Worm (Caenorhabditis elegans): ENCODE data around the gene C05C8.1.

The C05C8.1 gene

DNA sequence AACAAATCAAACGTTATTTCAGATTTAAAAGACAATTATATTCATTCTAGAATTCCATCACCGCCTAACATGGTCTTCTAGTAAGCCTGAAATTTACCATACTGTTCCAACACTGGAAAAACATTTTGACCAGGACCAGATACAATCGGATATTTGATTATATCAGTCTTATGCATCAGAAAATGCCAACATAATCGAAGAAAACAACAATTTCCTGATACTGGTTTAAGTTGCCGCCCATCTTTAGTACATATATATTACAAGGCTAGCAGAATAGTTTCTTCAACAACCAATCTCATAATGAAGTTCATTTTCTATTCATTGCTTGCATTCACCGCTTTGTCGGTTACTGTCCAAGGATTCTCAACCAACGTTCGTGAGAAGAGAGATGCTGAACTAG, 19.4 kb downstream of the C05C8.1 start, which contains the start of gene C13A2.12:
Gene C13A2.12, plus strand, starts transcription at position 301 of the 400 bp plus-strand sequence.
- TF ChIP-seq lin-13 (GFP tag; optimal IDR thresholded peaks at IDR 0.05), result no peak
- TF ChIP-seq spr-1 (tag; optimal IDR thresholded peaks at IDR 0.05), result no peak

DNA sequence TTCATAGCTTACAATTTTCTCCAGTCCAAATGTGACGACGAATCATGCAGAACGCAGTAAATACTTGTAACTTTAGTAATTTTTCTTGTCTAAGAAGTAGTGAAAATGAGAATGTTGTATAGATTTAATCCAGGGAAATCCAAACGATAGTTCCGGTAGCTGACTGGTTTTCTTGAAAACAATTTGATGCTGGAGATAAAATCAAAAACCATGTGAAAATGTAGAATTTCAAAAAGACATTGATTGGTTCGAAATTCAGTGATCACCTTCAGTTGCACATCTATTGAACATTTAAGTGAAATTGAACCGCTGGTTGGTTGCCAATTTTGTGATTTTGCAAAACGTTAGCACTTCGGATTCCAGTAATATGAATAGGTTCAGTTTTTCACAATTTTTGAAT, 24.5 kb downstream of the C05C8.1 start, which contains the start of gene C13A2.9:
Gene C13A2.9, minus strand, starts transcription at position 101 of the 400 bp plus-strand sequence.
- TF ChIP-seq hlh-11 (tag; optimal IDR thresholded peaks at IDR 0.05), result no peak
- no peak for TF ChIP-seq dmd-9 (GFP tag; IDR thresholded peaks at IDR 0.05)
- no peak for TF ChIP-seq jun-1 (tag; optimal IDR thresholded peaks at IDR 0.05)
- TF ChIP-seq nhr-25 (tag; optimal IDR thresholded peaks at IDR 0.05; ENCODE audit: borderline replicate concordance, insufficient read depth), result no peak
- TF ChIP-seq T20F7.1 (GFP tag; optimal IDR thresholded peaks at IDR 0.05), result no peak
- no peak for TF ChIP-seq daf-12 (tag; optimal IDR thresholded peaks at IDR 0.05)

DNA sequence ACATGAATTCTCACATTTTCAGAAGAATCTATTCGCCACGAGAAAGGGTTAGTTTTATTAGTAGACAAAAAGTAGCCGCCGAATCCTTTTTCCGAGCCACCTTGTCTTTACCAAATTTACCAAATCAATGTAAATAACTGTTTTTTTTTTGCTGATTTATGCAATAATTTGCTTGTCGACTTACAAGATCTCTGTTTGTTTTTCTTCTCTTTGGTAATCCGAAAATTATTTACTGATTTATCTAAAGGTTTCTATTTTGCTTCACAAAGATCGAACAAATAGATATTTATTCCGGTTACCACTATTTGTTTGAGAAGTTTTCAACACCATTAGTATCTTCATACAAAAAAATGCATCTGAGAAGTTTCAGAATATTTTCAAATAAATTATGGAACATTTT, 26.4 kb downstream of the C05C8.1 start, which contains the start of gene C13A2.7:
Gene C13A2.7, plus strand, starts transcription at position 301 of the 400 bp plus-strand sequence.
- TF ChIP-seq ztf-7 (tag; optimal IDR thresholded peaks at IDR 0.05) (no peak), nhr-25 (tag; optimal IDR thresholded peaks at IDR 0.05; ENCODE audit: borderline replicate concordance, insufficient read depth) (no peak), dmd-9 (GFP tag; IDR thresholded peaks at IDR 0.05) (no peak), hif-1 (tag; optimal IDR thresholded peaks at IDR 0.05) (no peak), Y75B8A.6 (GFP tag; IDR thresholded peaks at IDR 0.05) (no peak), nhr-102 (tag; optimal IDR thresholded peaks at IDR 0.05) (no peak), mep-1 (tag; optimal IDR thresholded peaks at IDR 0.05) (no peak), hlh-11 (tag; optimal IDR thresholded peaks at IDR 0.05) (no peak), Y5F2A.4 (GFP tag; optimal IDR thresholded peaks at IDR 0.05) (no peak), pha-4 (GFP tag; IDR thresholded peaks at IDR 0.05) (no peak), pha-4 (tag; optimal IDR thresholded peaks at IDR 0.05) (no peak), lsy-2 (tag; optimal IDR thresholded peaks at IDR 0.05) (no peak), madf-9 (GFP tag; conservative IDR thresholded peaks at IDR 0.05) (no peak), aha-1 (tag) (no peak)

DNA sequence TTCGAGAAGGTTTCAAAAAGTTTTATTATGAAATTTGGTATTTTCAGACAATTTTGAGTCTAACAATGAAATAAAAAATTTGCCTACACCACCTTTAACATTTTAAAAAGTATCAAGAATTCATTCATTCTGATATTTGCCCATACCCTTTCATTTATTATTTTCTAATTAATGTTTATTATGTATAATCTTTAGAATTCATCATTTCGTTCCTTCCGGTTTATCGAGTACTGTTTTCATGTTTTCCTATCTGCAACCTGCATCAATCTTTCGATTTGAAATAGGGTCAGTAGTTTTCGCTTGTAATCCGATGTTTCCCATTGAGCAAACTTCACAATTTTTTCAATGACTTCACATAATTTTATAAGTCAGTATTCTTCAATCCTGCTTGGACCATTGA, 29.8 kb downstream of the C05C8.1 start, which contains the start of gene C13A2.6:
Gene C13A2.6, plus strand, starts transcription at position 301 of the 400 bp plus-strand sequence.
- no peak for TF ChIP-seq madf-5 (GFP tag; IDR thresholded peaks at IDR 0.05)
- no peak for TF ChIP-seq ceh-20 (GFP tag; IDR thresholded peaks at IDR 0.05)
- TF ChIP-seq dmd-8 (GFP tag; IDR thresholded peaks at IDR 0.05), result no peak
- no peak for TF ChIP-seq nhr-10 (tag; optimal IDR thresholded peaks at IDR 0.05)
- TF ChIP-seq aha-1 (tag), result no peak
- no peak for TF ChIP-seq T20F7.1 (GFP tag; optimal IDR thresholded peaks at IDR 0.05)
- no peak for TF ChIP-seq ceh-44 (GFP tag; IDR thresholded peaks at IDR 0.05)
- no peak for TF ChIP-seq Y75B8A.6 (GFP tag; IDR thresholded peaks at IDR 0.05)
- no peak for TF ChIP-seq R02D3.7 (tag; optimal IDR thresholded peaks at IDR 0.05)
- no peak for TF ChIP-seq tag-97 (GFP tag; IDR thresholded peaks at IDR 0.05)
- no peak for TF ChIP-seq lin-1 (GFP tag; IDR thresholded peaks at IDR 0.05)

DNA sequence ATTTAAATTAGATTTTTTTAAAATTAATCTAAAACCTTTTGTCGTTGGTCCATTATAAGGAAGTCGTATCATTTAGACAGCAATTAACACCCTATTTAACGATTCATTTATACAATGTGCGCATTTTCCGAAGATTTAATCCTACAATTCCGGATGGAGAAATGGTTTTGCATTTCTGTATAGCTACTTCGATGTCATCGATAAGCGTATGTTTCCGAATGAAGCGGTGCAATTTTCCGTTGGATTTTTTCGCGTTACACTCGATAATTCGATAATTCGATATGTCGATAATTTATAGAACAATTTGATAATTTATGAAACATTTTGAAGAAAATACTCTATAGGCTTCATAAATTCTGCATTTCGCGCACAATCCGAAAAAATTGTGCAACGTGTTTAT, 35.4 kb downstream of the C05C8.1 start, which contains the start of gene C13A2.10:
Gene C13A2.10, minus strand, starts transcription at position 101 of the 400 bp plus-strand sequence.
- TF ChIP-seq lim-7 (GFP tag; IDR thresholded peaks at IDR 0.05) (no peak), mes-2 (tag; optimal IDR thresholded peaks at IDR 0.05; ENCODE audit: poor library complexity, severe bottlenecking) (no peak), madf-5 (GFP tag; IDR thresholded peaks at IDR 0.05) (no peak), D1046.2 (GFP tag; IDR thresholded peaks at IDR 0.05) (no peak), fos-1 (tag; optimal IDR thresholded peaks at IDR 0.05) (no peak), spr-3 (GFP tag; optimal IDR thresholded peaks at IDR 0.05) (no peak), ces-1 (GFP tag; optimal IDR thresholded peaks at IDR 0.05) (no peak), F44E2.7 (GFP tag; IDR thresholded peaks at IDR 0.05) (no peak)
